Worm (Caenorhabditis elegans): Measurements from ENCODE around the gene unc-58.

Gene unc-58

ce11 chrX:10124338-10124737, 8.6 kb downstream of the unc-58 start:
- TF ChIP-seq nhr-71 (tag; optimal IDR thresholded peaks at IDR 0.05) (peak; percentile 24), Y116A8C.19 (tag; optimal IDR thresholded peaks at IDR 0.05; ENCODE audit: borderline replicate concordance) (no peak), lin-35 (GFP tag; optimal IDR thresholded peaks at IDR 0.05) (no peak), jun-1 (tag; optimal IDR thresholded peaks at IDR 0.05) (no peak), efl-1 (optimal IDR thresholded peaks at IDR 0.05) (no peak), efl-1 (GFP tag; optimal IDR thresholded peaks at IDR 0.05 in 1 of 2) (peak in 1 of 2 experiments; percentile 86), blmp-1 (tag; optimal IDR thresholded peaks at IDR 0.05) (no peak), nhr-28 (tag; optimal IDR thresholded peaks at IDR 0.05) (no peak), pax-3 (tag; optimal IDR thresholded peaks at IDR 0.05) (no peak), nhr-12 (tag; optimal IDR thresholded peaks at IDR 0.05) (no peak), fkh-4 (tag; optimal IDR thresholded peaks at IDR 0.05; ENCODE audit: borderline replicate concordance) (no peak), mep-1 (tag; optimal IDR thresholded peaks at IDR 0.05) (no peak), lin-14 (GFP tag; optimal IDR thresholded peaks at IDR 0.05) (no peak), lir-3 (tag; optimal IDR thresholded peaks at IDR 0.05; ENCODE audit: poor library complexity) (no peak), egl-27 (tag; optimal IDR thresholded peaks at IDR 0.05) (no peak), unc-98 (GFP tag; IDR thresholded peaks at IDR 0.05) (no peak), nhr-237 (tag; optimal IDR thresholded peaks at IDR 0.05) (no peak), unc-30 (tag; optimal IDR thresholded peaks at IDR 0.05) (no peak), unc-62 (GFP tag; optimal IDR thresholded peaks at IDR 0.05) (no peak), fos-1 (tag; optimal IDR thresholded peaks at IDR 0.05) (no peak), dpl-1 (GFP tag; optimal IDR thresholded peaks at IDR 0.05) (no peak), tbx-2 (tag; optimal IDR thresholded peaks at IDR 0.05) (no peak), tlp-1 (tag; optimal IDR thresholded peaks at IDR 0.05) (no peak), C16A3.4 (tag; optimal IDR thresholded peaks at IDR 0.05) (peak; percentile 19), lsy-2 (tag; optimal IDR thresholded peaks at IDR 0.05) (peak in 1 of 2 experiments; percentile 26), mef-2 (tag; optimal IDR thresholded peaks at IDR 0.05) (no peak), mab-9 (GFP tag; IDR thresholded peaks at IDR 0.05) (no peak), isw-1 (GFP tag; IDR thresholded peaks at IDR 0.05) (no peak), rnt-1 (tag; optimal IDR thresholded peaks at IDR 0.05) (peak; percentile 40), fkh-10 (GFP tag; optimal IDR thresholded peaks at IDR 0.05) (no peak), unc-86 (tag; optimal IDR thresholded peaks at IDR 0.05) (no peak), C04F5.9 (tag; optimal IDR thresholded peaks at IDR 0.05) (no peak), nhr-84 (tag; optimal IDR thresholded peaks at IDR 0.05) (no peak), unc-130 (tag; optimal IDR thresholded peaks at IDR 0.05) (peak; percentile 22), sptf-1 (tag; optimal IDR thresholded peaks at IDR 0.05) (no peak), snu-23 (GFP tag; optimal IDR thresholded peaks at IDR 0.05) (peak; percentile 28), snpc-4 (tag; optimal IDR thresholded peaks at IDR 0.05) (no peak), ztf-4 (tag; optimal IDR thresholded peaks at IDR 0.05) (no peak), skn-1 (tag; optimal IDR thresholded peaks at IDR 0.05) (peak; percentile 9), elt-2 (tag; optimal IDR thresholded peaks at IDR 0.05) (no peak), pqm-1 (tag; optimal IDR thresholded peaks at IDR 0.05) (no peak), elt-3 (tag; optimal IDR thresholded peaks at IDR 0.05) (no peak), hlh-4 (tag; optimal IDR thresholded peaks at IDR 0.05) (no peak), nhr-77 (tag; optimal IDR thresholded peaks at IDR 0.05) (no peak)

ce11 chrX:10123015-10123414, 10.0 kb downstream of the unc-58 start:
- no peak for TF ChIP-seq mab-9 (GFP tag; IDR thresholded peaks at IDR 0.05)

DNA sequence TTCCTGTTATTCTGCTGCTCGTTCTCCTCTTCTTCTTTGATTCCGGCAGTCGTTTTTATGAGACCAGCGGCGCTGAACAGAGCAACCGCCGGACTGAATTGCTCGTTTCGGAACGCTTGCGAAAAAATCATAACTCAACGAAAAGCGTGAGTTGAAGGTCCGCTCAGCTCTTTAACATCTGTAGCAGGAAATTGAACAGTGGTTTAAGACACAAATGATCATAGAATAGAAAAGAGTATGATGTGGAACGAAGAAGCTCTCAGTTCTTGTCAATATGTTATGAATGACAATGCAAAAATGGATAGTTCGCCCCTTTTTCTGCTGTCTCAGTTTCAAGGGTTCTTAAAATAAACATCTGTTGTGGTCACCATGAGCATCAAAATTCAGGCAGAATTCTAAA, 19.3 kb downstream of the unc-58 start:
- TF ChIP-seq fkh-8 (tag; optimal IDR thresholded peaks at IDR 0.05) (no peak), blmp-1 (tag; optimal IDR thresholded peaks at IDR 0.05) (no peak), egl-13 (tag; optimal IDR thresholded peaks at IDR 0.05) (no peak), ets-5 (GFP tag; IDR thresholded peaks at IDR 0.05) (no peak), isw-1 (GFP tag; IDR thresholded peaks at IDR 0.05) (no peak), lsy-2 (tag; optimal IDR thresholded peaks at IDR 0.05) (no peak), mep-1 (tag; optimal IDR thresholded peaks at IDR 0.05) (no peak), unc-30 (tag; optimal IDR thresholded peaks at IDR 0.05) (no peak), ceh-88 (GFP tag; IDR thresholded peaks at IDR 0.05) (no peak), nhr-90 (tag; optimal IDR thresholded peaks at IDR 0.05; ENCODE audit: poor library complexity) (no peak), grh-1 (GFP tag; IDR thresholded peaks at IDR 0.05) (no peak), aha-1 (tag; optimal IDR thresholded peaks at IDR 0.05) (no peak), nhr-28 (tag; optimal IDR thresholded peaks at IDR 0.05) (no peak), hlh-17 (GFP tag; optimal IDR thresholded peaks at IDR 0.05; ENCODE audit: borderline replicate concordance) (no peak)

All from whole organism, L1 larva.